Fruit fly (Drosophila melanogaster): ENCODE results near the gene ghi.

DNA sequence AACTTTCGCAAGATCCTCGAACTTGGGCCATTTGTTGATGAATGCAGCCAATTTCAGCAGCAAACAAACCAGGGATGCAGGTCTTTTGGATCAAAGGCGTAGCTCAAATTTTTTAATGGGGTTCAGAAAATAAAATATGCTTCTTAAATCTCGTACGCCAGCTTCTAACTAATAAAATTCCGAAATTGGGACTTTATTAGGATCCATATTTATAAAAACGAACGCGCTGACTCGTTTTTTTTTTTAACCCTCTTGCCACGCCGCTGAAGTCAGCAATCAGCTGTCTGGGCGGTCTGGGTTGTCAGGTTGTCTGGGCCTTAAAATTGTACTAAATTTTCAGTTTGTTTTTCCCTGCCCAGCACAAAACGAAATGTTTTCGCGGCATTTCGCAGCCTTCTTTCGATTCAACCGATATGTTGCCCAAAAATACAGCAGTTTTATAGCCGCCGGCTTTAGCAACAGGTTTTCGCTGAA lies 6.0 kb downstream of the ghi start, which contains the start of gene CG3437:
- TF ChIP-seq usp (GFP tag; optimal IDR thresholded peaks at IDR 0.05) (no peak), EcR (GFP tag; optimal IDR thresholded peaks at IDR 0.05) (no peak), pan (optimal IDR thresholded peaks at IDR 0.05) (no peak), Dll (optimal IDR thresholded peaks at IDR 0.05) (no peak), psq (optimal IDR thresholded peaks at IDR 0.05) (no peak)

Data from whole organism.